Fruit fly (Drosophila melanogaster) whole organism, embryonic: ENCODE measurements around the gene Sf3b1.

ENCODE experiments used
- CG11085 ChIP-seq: fragments of 200-800 bp; sonication (Bioruptor generic); IDR thresholded peaks from 2 replicates; pipeline ENCODE4 v1.3.6; 2022; ENCODE audit warnings: missing biosample characterization, missing genetic modification characterization
- CG11093 ChIP-seq: fragments of 200-800 bp; sonication (Bioruptor generic); IDR thresholded peaks from 3 replicates; pipeline ENCODE4 v1.3.6; 2022; ENCODE audit warnings: missing biosample characterization, missing genetic modification characterization
- CG11723 ChIP-seq: fragments of 200-800 bp; sonication (Bioruptor generic); optimal IDR thresholded peaks from 2 replicates; lab custom pipeline; 2017; ENCODE audit warnings: missing biosample characterization, mild to moderate bottlenecking, missing genetic modification characterization
- CG12219 ChIP-seq: fragments of 200-800 bp; sonication (Bioruptor generic); optimal IDR thresholded peaks from 3 replicates; lab custom pipeline; 2018; ENCODE audit warnings: missing biosample characterization, mild to moderate bottlenecking, missing genetic modification characterization
- CG1233 ChIP-seq: fragments of 200-800 bp; sonication (Bioruptor generic); optimal IDR thresholded peaks from 4 replicates; lab custom pipeline; 2018; ENCODE audit warnings: missing biosample characterization, mild to moderate bottlenecking, missing genetic modification characterization
- CG13287 ChIP-seq: fragments of 200-800 bp; sonication (Bioruptor generic); IDR thresholded peaks from 2 replicates; pipeline ENCODE4 v1.3.6; 2022; ENCODE audit warnings: missing biosample characterization, missing genetic modification characterization; ENCODE audit not compliant: partially characterized antibody
- CG14050 ChIP-seq: fragments of 200-800 bp; sonication (Bioruptor generic); IDR thresholded peaks from 3 replicates; pipeline ENCODE4 v1.3.6; 2022; ENCODE audit warnings: missing biosample characterization, missing genetic modification characterization
- CG15514 ChIP-seq: fragments of 200-800 bp; sonication (Bioruptor generic); optimal IDR thresholded peaks from 3 replicates; lab custom pipeline; 2017; ENCODE audit warnings: missing biosample characterization, missing genetic modification characterization, mild to moderate bottlenecking, moderate library complexity, missing genetic modification reagents
- CG1602 ChIP-seq: fragments of 200-800 bp; sonication (Bioruptor generic); optimal IDR thresholded peaks from 3 replicates; lab custom pipeline; 2016; ENCODE audit warnings: missing biosample characterization, missing genetic modification characterization
- CG1647 ChIP-seq: fragments of 200-800 bp; sonication (Bioruptor generic); optimal IDR thresholded peaks from 3 replicates; lab custom pipeline; 2016; ENCODE audit warnings: missing biosample characterization, missing genetic modification characterization
- CG16863 ChIP-seq: fragments of 200-800 bp; sonication (Bioruptor generic); optimal IDR thresholded peaks from 3 replicates; lab custom pipeline; 2016; ENCODE audit warnings: missing biosample characterization, missing genetic modification characterization
- CG17829 ChIP-seq: fragments of 200-800 bp; optimal IDR thresholded peaks from 2 replicates; lab custom pipeline; 2019; ENCODE audit warnings: missing biosample characterization, mild to moderate bottlenecking, missing genetic modification characterization, moderate library complexity
- CG17912 ChIP-seq: fragments of 200-800 bp; sonication (Bioruptor generic); optimal IDR thresholded peaks from 2 replicates; lab custom pipeline; 2018; ENCODE audit warnings: missing biosample characterization, mild to moderate bottlenecking, missing genetic modification characterization
- CG18262 ChIP-seq: fragments of 200-800 bp; optimal IDR thresholded peaks from 3 replicates; lab custom pipeline; 2019; ENCODE audit warnings: missing biosample characterization, mild to moderate bottlenecking, missing genetic modification characterization, moderate library complexity
- CG18619 ChIP-seq: fragments of 200-800 bp; sonication (Bioruptor generic); optimal IDR thresholded peaks from 3 replicates; lab custom pipeline; 2017; ENCODE audit warnings: missing biosample characterization, mild to moderate bottlenecking, missing genetic modification characterization
- CG2199 ChIP-seq: fragments of 200-800 bp; sonication (Bioruptor generic); IDR thresholded peaks from 3 replicates; pipeline ENCODE4 v1.3.6; 2022; ENCODE audit warnings: missing biosample characterization, missing genetic modification characterization
- CG32532 ChIP-seq: fragments of 200-800 bp; sonication (Bioruptor generic); IDR thresholded peaks from 2 replicates; pipeline ENCODE4 v1.3.6; 2022; ENCODE audit warnings: missing biosample characterization, missing genetic modification characterization
- CG4328 ChIP-seq: fragments of 200-800 bp; sonication (Bioruptor generic); optimal IDR thresholded peaks from 3 replicates; lab custom pipeline; 2017; ENCODE audit warnings: missing biosample characterization, missing genetic modification reagents, missing genetic modification characterization
- CG4707 ChIP-seq: fragments of 200-800 bp; sonication (Bioruptor generic); optimal IDR thresholded peaks from 2 replicates; lab custom pipeline; 2018; ENCODE audit warnings: missing biosample characterization, mild to moderate bottlenecking, missing genetic modification characterization, moderate library complexity
- CG4854 ChIP-seq: fragments of 200-800 bp; sonication (Bioruptor generic); optimal IDR thresholded peaks from 2 replicates; lab custom pipeline; 2016; ENCODE audit warnings: missing biosample characterization, missing genetic modification characterization, inconsistent platforms
- CG6689 ChIP-seq: fragments of 200-800 bp; sonication (Bioruptor generic); IDR thresholded peaks from 2 replicates; pipeline ENCODE4 v1.3.6; 2022; ENCODE audit warnings: missing biosample characterization, missing genetic modification characterization
- CG8281 ChIP-seq: fragments of 200-800 bp; sonication (Bioruptor generic); optimal IDR thresholded peaks from 2 replicates; lab custom pipeline; 2018; ENCODE audit warnings: missing biosample characterization, mild to moderate bottlenecking, missing genetic modification characterization, moderate library complexity
- CG9797 ChIP-seq: fragments of 200-800 bp; sonication (Bioruptor generic); optimal IDR thresholded peaks from 3 replicates; lab custom pipeline; 2018; ENCODE audit warnings: missing biosample characterization, mild to moderate bottlenecking, missing genetic modification characterization
- Camta ChIP-seq: fragments of 200-800 bp; sonication (Bioruptor generic); optimal IDR thresholded peaks from 2 replicates; lab custom pipeline; 2016; ENCODE audit warnings: missing biosample characterization, missing genetic modification characterization
- CoRest ChIP-seq: fragments of 200-800 bp; sonication (Bioruptor generic); optimal IDR thresholded peaks from 3 replicates; lab custom pipeline; 2018; ENCODE audit warnings: missing biosample characterization, mild to moderate bottlenecking, missing genetic modification characterization, moderate library complexity
- Dip3 ChIP-seq: fragments of 200-800 bp; sonication (Bioruptor generic); optimal IDR thresholded peaks from 3 replicates; lab custom pipeline; 2016; ENCODE audit warnings: missing biosample characterization, missing genetic modification characterization
- Doc2 ChIP-seq: fragments of 200-800 bp; sonication (Bioruptor generic); IDR thresholded peaks from 2 replicates; pipeline ENCODE4 v1.3.6; 2022; ENCODE audit warnings: missing biosample characterization, missing genetic modification characterization
- GATAe ChIP-seq: fragments of 200-800 bp; sonication (Bioruptor generic); conservative IDR thresholded peaks from 2 replicates; pipeline ENCODE4 v1.3.6; 2022; ENCODE audit warnings: missing biosample characterization, missing genetic modification characterization
- Gug ChIP-seq: fragments of 200-800 bp; sonication (Bioruptor generic); IDR thresholded peaks from 4 replicates; pipeline ENCODE4 v1.3.6; 2022; ENCODE audit warnings: missing biosample characterization, missing genetic modification characterization
- Hey ChIP-seq: fragments of 200-800 bp; sonication (Bioruptor generic); optimal IDR thresholded peaks from 3 replicates; lab custom pipeline; 2018; ENCODE audit warnings: missing biosample characterization, mild to moderate bottlenecking, missing genetic modification characterization
- Kr ChIP-seq: fragments of 200-800 bp; sonication (Bioruptor generic); optimal IDR thresholded peaks from 2 replicates; lab custom pipeline; 2017; ENCODE audit warnings: missing biosample characterization, mild to moderate bottlenecking, missing genetic modification characterization
- Lim3 ChIP-seq: fragments of 200-800 bp; sonication (Bioruptor generic); IDR thresholded peaks from 2 replicates; pipeline ENCODE4 v1.3.6; 2022; ENCODE audit warnings: missing biosample characterization, missing genetic modification characterization
- Mad ChIP-seq: fragments of 200-800 bp; sonication (Bioruptor generic); optimal IDR thresholded peaks from 2 replicates; lab custom pipeline; 2016; ENCODE audit warnings: missing biosample characterization, missing genetic modification characterization
- Med ChIP-seq: fragments of 200-800 bp; sonication (Bioruptor generic); peaks from one replicate; lab custom pipeline; 2016; ENCODE audit warnings: missing biosample characterization, missing genetic modification characterization, mild to moderate bottlenecking, inconsistent platforms, moderate library complexity
- NK7.1 ChIP-seq: fragments of 200-800 bp; sonication (Bioruptor generic); optimal IDR thresholded peaks from 3 replicates; lab custom pipeline; 2016; ENCODE audit warnings: missing biosample characterization, missing genetic modification characterization
- Neu2 ChIP-seq: fragments of 200-800 bp; sonication (Bioruptor generic); optimal IDR thresholded peaks from 3 replicates; lab custom pipeline; 2016; ENCODE audit warnings: missing biosample characterization, missing genetic modification characterization, borderline replicate concordance
- Ptx1 ChIP-seq: fragments of 200-800 bp; sonication (Bioruptor generic); IDR thresholded peaks from 2 replicates; pipeline ENCODE4 v1.3.6; 2022; ENCODE audit warnings: missing biosample characterization, missing genetic modification characterization
- Ssrp ChIP-seq: fragments of 200-800 bp; sonication (Bioruptor generic); optimal IDR thresholded peaks from 2 replicates; lab custom pipeline; 2018; ENCODE audit warnings: missing biosample characterization, mild to moderate bottlenecking, missing genetic modification characterization, moderate library complexity
- Usf ChIP-seq: fragments of 200-800 bp; sonication (Bioruptor generic); optimal IDR thresholded peaks from 2 replicates; lab custom pipeline; 2017; ENCODE audit warnings: missing genotype, missing biosample characterization, missing genetic modification characterization
- al ChIP-seq: fragments of 200-800 bp; sonication (Bioruptor generic); IDR thresholded peaks from 2 replicates; pipeline ENCODE4 v1.3.6; 2022; ENCODE audit warnings: missing biosample characterization, missing genetic modification characterization
- ash1 ChIP-seq: fragments of 200-800 bp; sonication (Bioruptor generic); optimal IDR thresholded peaks from 2 replicates; lab custom pipeline; 2018; ENCODE audit warnings: missing biosample characterization, mild to moderate bottlenecking, missing genetic modification characterization
- dmrt99B ChIP-seq: fragments of 200-800 bp; sonication (Bioruptor generic); optimal IDR thresholded peaks from 2 replicates; lab custom pipeline; 2018; ENCODE audit warnings: missing biosample characterization, mild to moderate bottlenecking, missing genetic modification characterization, moderate library complexity
- grn ChIP-seq: fragments of 200-800 bp; sonication (Bioruptor generic); optimal IDR thresholded peaks from 3 replicates; lab custom pipeline; 2017; ENCODE audit warnings: missing biosample characterization, missing genetic modification characterization
- inv ChIP-seq: fragments of 200-800 bp; sonication (Bioruptor generic); IDR thresholded peaks from 2 replicates; pipeline ENCODE4 v1.3.6; 2022; ENCODE audit warnings: missing biosample characterization, missing genetic modification characterization; ENCODE audit not compliant: partially characterized antibody
- kni ChIP-seq: fragments of 200-800 bp; sonication (Bioruptor generic); optimal IDR thresholded peaks from 3 replicates; lab custom pipeline; 2017; ENCODE audit warnings: mild to moderate bottlenecking, missing biosample characterization, missing genetic modification reagents, missing genetic modification characterization
- pum ChIP-seq: fragments of 200-800 bp; sonication (Bioruptor generic); optimal IDR thresholded peaks from 2 replicates; lab custom pipeline; 2016; ENCODE audit warnings: missing biosample characterization, missing genetic modification characterization
- row ChIP-seq: fragments of 200-800 bp; sonication (Bioruptor generic); IDR thresholded peaks from 3 replicates; pipeline ENCODE4 v1.3.6; 2022; ENCODE audit warnings: missing biosample characterization, missing genetic modification characterization
- tgo ChIP-seq: fragments of 200-800 bp; sonication (Bioruptor generic); IDR thresholded peaks from 3 replicates; pipeline ENCODE4 v1.3.6; 2022; ENCODE audit warnings: missing biosample characterization, missing genetic modification characterization
- unpg ChIP-seq: fragments of 200-800 bp; sonication (Bioruptor generic); optimal IDR thresholded peaks from 3 replicates; lab custom pipeline; 2018; ENCODE audit warnings: missing biosample characterization, mild to moderate bottlenecking, missing genetic modification characterization, moderate library complexity
- zfh1 ChIP-seq: fragments of 200-800 bp; sonication (Bioruptor generic); IDR thresholded peaks from 3 replicates; pipeline ENCODE4 v1.3.6; 2022; ENCODE audit warnings: missing biosample characterization, missing genetic modification characterization

Gene Sf3b1

DNA sequence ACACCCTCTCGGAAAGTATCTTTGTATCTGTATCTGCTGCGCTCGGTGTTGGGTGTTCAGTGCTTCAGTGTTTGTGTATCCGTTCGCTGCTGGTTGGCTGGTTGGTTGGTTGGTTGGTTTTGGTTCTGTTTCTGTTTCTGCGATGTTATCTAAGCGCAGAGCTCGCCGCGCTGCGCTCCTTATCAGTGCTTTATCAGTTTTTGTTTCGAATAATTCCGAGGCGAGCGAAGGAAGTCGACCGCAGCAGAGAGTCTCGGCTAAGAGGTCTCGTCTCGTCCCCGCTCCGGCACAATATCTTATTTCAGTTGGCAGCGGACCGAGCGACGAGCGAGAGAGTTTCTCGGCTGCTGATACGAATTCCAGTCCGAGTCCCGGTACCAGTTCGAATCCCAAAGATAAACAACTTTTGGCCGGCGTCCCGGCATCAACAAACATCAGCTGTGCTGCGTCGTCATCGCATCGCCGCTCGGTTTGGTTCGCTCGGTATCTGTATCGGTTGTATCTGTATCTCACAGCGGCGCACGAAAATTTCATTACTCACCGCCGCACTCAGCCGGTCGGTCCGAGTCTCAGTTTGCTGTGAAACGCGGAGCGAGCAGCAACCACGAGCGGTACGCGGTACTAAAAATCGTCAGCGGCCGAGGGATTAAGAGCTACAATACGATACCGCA, 44.8 kb upstream of the Sf3b1 start (continued):
- TF ChIP-seq CG12219 (GFP tag; lab: Kevin White, UChicago) (peak; percentile 26), inv (no peak; the same call in 1 of the 2 replicates), grn (peak; percentile 100), CG17912 (GFP tag; lab: Kevin White, UChicago) (peak; percentile 28), CG18619 (peak; percentile 14), Camta (GFP tag; lab: Kevin White, UChicago) (peak; percentile 1), CG17829 (tag; lab: Kevin White, UChicago) (peak; percentile 79), CG1602 (no peak), CG9797 (GFP tag; lab: Kevin White, UChicago) (no peak), Lim3 (GFP tag; lab: Robert Waterston, UW) (no peak), CG18262 (tag; lab: Kevin White, UChicago) (no peak), CoRest (tag; lab: Kevin White, UChicago) (no peak), CG14050 (GFP tag; lab: Robert Waterston, UW) (no peak; the same call in 2 of the 3 replicates), CG11085 (GFP tag; lab: Robert Waterston, UW) (0 out of 2 replicates have a peak, but pooled peaks have one; percentile 9), CG4854 (GFP tag; lab: Kevin White, UChicago) (no peak), Usf (GFP tag; lab: Kevin White, UChicago) (no peak), CG15514 (GFP tag; lab: Kevin White, UChicago) (peak; percentile 55), Mad (GFP tag; lab: Kevin White, UChicago) (no peak), Med (peak; percentile 95), CG2199 (peak; percentile 96), Dip3 (GFP tag; lab: Kevin White, UChicago) (no peak), row (peak; percentile 12; the same call in 1 of the 3 replicates), unpg (peak; percentile 24), CG11723 (GFP tag; lab: Kevin White, UChicago) (no peak), CG1233 (GFP tag; lab: Kevin White, UChicago) (peak; percentile 21), CG4328 (GFP tag; lab: Kevin White, UChicago) (no peak), CG8281 (tag; lab: Kevin White, UChicago) (no peak), CG32532 (0 out of 2 replicates have a peak, but pooled peaks have one; percentile 41), Hey (tag; lab: Kevin White, UChicago) (no peak), CG4707 (GFP tag; lab: Kevin White, UChicago) (no peak), CG6689 (GFP tag; lab: Robert Waterston, UW) (no peak), CG13287 (GFP tag; lab: Robert Waterston, UW) (peak; percentile 74), GATAe (0 out of 2 replicates have a peak, but pooled peaks have one; percentile 8), pum (GFP tag; lab: Kevin White, UChicago) (no peak), NK7.1 (GFP tag; lab: Kevin White, UChicago) (no peak), Neu2 (GFP tag; lab: Kevin White, UChicago) (no peak), Ssrp (no peak), ash1 (peak; percentile 35), Doc2 (GFP tag; lab: Robert Waterston, UW) (no peak), kni (GFP tag; lab: Kevin White, UChicago) (peak; percentile 96), zfh1 (GFP tag; lab: Robert Waterston, UW) (peak; percentile 59; the same call in 2 of the 3 replicates), al (GFP tag; lab: Robert Waterston, UW) (no peak), CG16863 (GFP tag; lab: Kevin White, UChicago) (no peak), dmrt99B (tag; lab: Kevin White, UChicago) (peak; percentile 20), Ptx1 (GFP tag; lab: Robert Waterston, UW) (no peak), Kr (GFP tag; lab: Kevin White, UChicago) (no peak), tgo (GFP tag; lab: Robert Waterston, UW) (no peak), CG1647 (no peak), CG11093 (GFP tag; lab: Robert Waterston, UW) (no peak), Gug (no peak; the same call in 3 of the 4 replicates)
